Worm (Caenorhabditis elegans): ENCODE data around the gene C37E2.10.

DNA sequence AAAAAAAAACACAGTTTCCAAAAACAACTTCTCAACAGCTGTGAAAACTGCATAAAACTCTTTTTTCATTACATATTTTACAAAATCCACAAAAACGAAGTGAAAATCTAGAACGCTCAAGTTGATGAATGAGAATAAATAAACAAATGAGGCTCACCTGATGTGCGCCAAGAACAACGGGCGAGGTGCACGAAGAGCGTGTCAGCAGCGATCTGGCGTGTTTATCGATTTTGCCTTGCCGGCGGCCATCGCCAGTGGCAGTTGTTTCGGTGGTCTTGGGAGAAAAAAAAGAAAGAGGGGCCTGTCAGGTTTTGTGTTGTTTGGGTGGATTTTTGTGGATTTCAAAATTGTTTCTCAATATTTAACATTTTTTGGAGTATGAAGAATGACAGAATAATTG, 4.9 kb upstream of the C37E2.10 start, which contains the start of gene idhb-1:
- peak; percentile 58; the same call in 1 of the 2 replicates for TF ChIP-seq flt-1 (GFP tag; IDR thresholded peaks at IDR 0.05)
- TF ChIP-seq ref-1 (GFP tag; conservative IDR thresholded peaks at IDR 0.05), result no peak
- TF ChIP-seq cog-1 (tag; optimal IDR thresholded peaks at IDR 0.05), result peak; percentile 28
